Worm (Caenorhabditis elegans) whole organism, early embryonic: ENCODE results near the gene aaim-1.

Experiments
- ama-1 ChIP-seq: fragments of 150-350 bp; optimal IDR thresholded peaks from 2 replicates; lab custom pipeline; 2014
- ets-7 ChIP-seq: sonication (generic microtip); optimal IDR thresholded peaks from 2 replicates; lab custom pipeline; 2016; ENCODE audit warnings: missing genotype, missing genetic modification characterization, missing compliant biosample characterization
- flt-1 ChIP-seq: fragments of 200-800 bp; sonication (Bioruptor generic); IDR thresholded peaks from 2 replicates; pipeline ENCODE4 v1.3.6; 2022; ENCODE audit warnings: missing genetic modification characterization, missing compliant biosample characterization
- hmg-4 ChIP-seq: fragments of 200-800 bp; sonication (Bioruptor generic); optimal IDR thresholded peaks from 2 replicates; lab custom pipeline; 2018; ENCODE audit warnings: mild to moderate bottlenecking, missing genetic modification characterization, missing compliant biosample characterization
- tbx-11 ChIP-seq: fragments of 200-800 bp; sonication (Bioruptor generic); IDR thresholded peaks from 2 replicates; pipeline ENCODE4 v1.3.6; 2022; ENCODE audit warnings: missing genetic modification characterization, missing compliant biosample characterization

DNA sequence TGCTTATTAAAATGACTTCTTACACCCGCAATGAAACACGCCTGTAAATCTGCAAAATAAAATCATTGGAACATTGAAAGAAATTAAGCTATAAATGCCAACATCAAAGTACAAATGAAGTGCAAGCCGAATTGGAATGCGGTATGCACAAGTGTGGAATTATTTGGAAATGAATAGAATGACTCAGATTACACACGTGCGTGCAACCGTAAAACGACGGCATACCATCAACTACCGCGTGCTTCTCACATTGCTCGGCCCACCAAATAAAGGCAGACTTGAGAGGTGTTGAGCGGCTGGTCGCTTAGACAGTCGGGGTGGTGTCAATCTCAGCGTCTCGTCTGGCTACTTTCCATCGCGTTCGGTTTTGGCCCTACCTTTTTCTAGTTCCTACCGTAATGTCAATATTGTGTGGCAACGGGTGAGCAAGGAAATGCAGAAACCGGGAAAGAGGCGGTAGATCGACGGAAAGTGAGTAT is at the start of gene aaim-1:
- TF ChIP-seq tbx-11 (GFP tag; lab: Robert Waterston, UW) (no peak), ama-1 (lab: Kevin White, UChicago) (no peak), hmg-4 (GFP tag; lab: Kevin White, UChicago) (no peak), ets-7 (tag; lab: Kevin White, UChicago) (no peak), flt-1 (GFP tag; lab: Robert Waterston, UW) (no peak)
